Worm (Caenorhabditis elegans) whole organism, L3 larva: ENCODE results near the gene cyp-35B2.

Experiments used
- ceh-82 ChIP-seq: fragments of 150-350 bp; optimal IDR thresholded peaks from 2 replicates; lab custom pipeline; 2014; ENCODE audit warnings: missing biosample characterization, missing genetic modification characterization
- nhr-11 ChIP-seq: fragments of 150-350 bp; optimal IDR thresholded peaks from 2 replicates; lab custom pipeline; 2014; ENCODE audit warnings: missing biosample characterization, missing genetic modification characterization
- nhr-12 ChIP-seq: fragments of 150-350 bp; optimal IDR thresholded peaks from 2 replicates; lab custom pipeline; 2014; ENCODE audit warnings: missing biosample characterization, missing genetic modification characterization
- snpc-4 ChIP-seq: fragments of 150-350 bp; optimal IDR thresholded peaks from 2 replicates; lab custom pipeline; 2014; ENCODE audit warnings: missing biosample characterization, missing genetic modification characterization

- no peak for TF ChIP-seq nhr-12
- no peak for TF ChIP-seq snpc-4
- no peak for TF ChIP-seq ceh-82
- TF ChIP-seq nhr-11 (tag; lab: Kevin White, UChicago), result no peak
These were observed 36.1 kb upstream of the cyp-35B2 start, which contains the start of gene nhr-156 for ce11 chrV:3905841-3906240.
